Worm (Caenorhabditis elegans): ENCODE results near the gene F59G1.8.

DNA sequence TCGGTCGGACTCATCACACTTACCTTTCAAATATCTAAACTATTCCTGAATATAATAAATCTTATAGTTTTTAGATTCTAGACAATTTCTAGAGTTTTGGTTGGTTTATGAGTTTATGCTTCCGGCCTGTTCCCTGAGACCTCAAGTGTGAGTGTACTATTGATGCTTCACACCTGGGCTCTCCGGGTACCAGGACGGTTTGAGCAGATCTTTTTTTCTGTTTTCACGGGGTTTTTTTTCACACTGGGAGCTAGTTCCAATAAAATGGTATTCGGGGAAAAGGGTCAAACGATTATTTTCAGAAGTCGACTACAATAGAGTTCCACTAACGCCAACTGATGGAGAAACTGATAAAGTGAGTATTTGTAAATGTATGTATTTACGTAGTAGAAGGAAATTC lies 4.2 kb upstream of the F59G1.8 start:
- TF ChIP-seq tbx-37 (GFP tag; conservative IDR thresholded peaks at IDR 0.05) (no peak), ama-1 (optimal IDR thresholded peaks at IDR 0.05) (no peak), aly-1 (tag; optimal IDR thresholded peaks at IDR 0.05) (no peak), hmbx-1 (tag; optimal IDR thresholded peaks at IDR 0.05) (no peak), tra-4 (tag; optimal IDR thresholded peaks at IDR 0.05) (no peak), pes-1 (GFP tag; IDR thresholded peaks at IDR 0.05) (no peak), flt-1 (GFP tag; IDR thresholded peaks at IDR 0.05) (no peak), ceh-36 (tag; optimal IDR thresholded peaks at IDR 0.05) (no peak), ceh-13 (GFP tag; optimal IDR thresholded peaks at IDR 0.05) (no peak), hmg-4 (GFP tag; optimal IDR thresholded peaks at IDR 0.05) (no peak), scrt-1 (GFP tag; IDR thresholded peaks at IDR 0.05) (no peak), hnd-1 (tag; optimal IDR thresholded peaks at IDR 0.05) (no peak), F13C5.2 (tag; optimal IDR thresholded peaks at IDR 0.05) (no peak), sea-1 (GFP tag; conservative IDR thresholded peaks at IDR 0.05) (no peak)
